Worm (Caenorhabditis elegans): Measurements from ENCODE around the gene fbxa-74.

fbxa-74 gene

ce11 chrIII:1682262-1682661 lies 16.5 kb downstream of the fbxa-74 start:
- peak; percentile 51 for TF ChIP-seq hlh-30 (tag; optimal IDR thresholded peaks at IDR 0.05; ENCODE audit: insufficient read depth)
- TF ChIP-seq ceh-18 (tag; optimal IDR thresholded peaks at IDR 0.05): peak; percentile 33
- TF ChIP-seq elt-2 (tag; optimal IDR thresholded peaks at IDR 0.05): peak; percentile 86
- no peak for TF ChIP-seq hlh-15 (tag; optimal IDR thresholded peaks at IDR 0.05)

ce11 chrIII:1680996-1681395 lies 17.8 kb downstream of the fbxa-74 start:
- TF ChIP-seq pag-3 (tag; optimal IDR thresholded peaks at IDR 0.05; ENCODE audit: borderline replicate concordance): no peak
- TF ChIP-seq K09A11.1 (tag; optimal IDR thresholded peaks at IDR 0.05; ENCODE audit: insufficient read depth): no peak
- TF ChIP-seq odd-2 (tag; optimal IDR thresholded peaks at IDR 0.05): no peak
- no peak for TF ChIP-seq ceh-30 (tag; optimal IDR thresholded peaks at IDR 0.05)
- TF ChIP-seq pax-1 (tag; optimal IDR thresholded peaks at IDR 0.05): no peak
- no peak for TF ChIP-seq nhr-11 (tag; optimal IDR thresholded peaks at IDR 0.05)
- TF ChIP-seq rnt-1 (tag; optimal IDR thresholded peaks at IDR 0.05): peak; percentile 27
- TF ChIP-seq T23F11.4 (GFP tag; optimal IDR thresholded peaks at IDR 0.05): no peak
- no peak for TF ChIP-seq ceh-6 (GFP tag; optimal IDR thresholded peaks at IDR 0.05)
- peak; percentile 83 for TF ChIP-seq elt-2 (tag; optimal IDR thresholded peaks at IDR 0.05)
- TF ChIP-seq ahr-1 (tag; optimal IDR thresholded peaks at IDR 0.05): no peak
- no peak for TF ChIP-seq unc-3 (GFP tag; conservative IDR thresholded peaks at IDR 0.05)
- TF ChIP-seq unc-3 (tag; optimal IDR thresholded peaks at IDR 0.05): no peak
- no peak for TF ChIP-seq ceh-2 (tag; optimal IDR thresholded peaks at IDR 0.05)
- TF ChIP-seq dmd-4 (tag; optimal IDR thresholded peaks at IDR 0.05; ENCODE audit: borderline replicate concordance): no peak
- no peak for TF ChIP-seq pha-2 (tag; optimal IDR thresholded peaks at IDR 0.05)
- TF ChIP-seq tbx-2 (tag; optimal IDR thresholded peaks at IDR 0.05): peak; percentile 44
- no peak for TF ChIP-seq lim-6 (tag; optimal IDR thresholded peaks at IDR 0.05)
- TF ChIP-seq unc-42 (tag; optimal IDR thresholded peaks at IDR 0.05): no peak
- TF ChIP-seq ceh-45 (GFP tag; IDR thresholded peaks at IDR 0.05): no peak
- TF ChIP-seq ttx-3 (tag; optimal IDR thresholded peaks at IDR 0.05): no peak
- no peak for TF ChIP-seq ceh-14 (tag; optimal IDR thresholded peaks at IDR 0.05)
- no peak for TF ChIP-seq syd-9 (tag; optimal IDR thresholded peaks at IDR 0.05)
- no peak for TF ChIP-seq che-1 (tag; optimal IDR thresholded peaks at IDR 0.05)
- TF ChIP-seq sox-4 (tag; optimal IDR thresholded peaks at IDR 0.05): no peak
- TF ChIP-seq ets-4 (tag; optimal IDR thresholded peaks at IDR 0.05): peak; percentile 55
- TF ChIP-seq npax-4 (tag; optimal IDR thresholded peaks at IDR 0.05): no peak
- no peak for TF ChIP-seq ceh-34 (tag; optimal IDR thresholded peaks at IDR 0.05)
- no peak for TF ChIP-seq hlh-30 (tag; optimal IDR thresholded peaks at IDR 0.05; ENCODE audit: insufficient read depth)
- TF ChIP-seq mec-3 (tag; optimal IDR thresholded peaks at IDR 0.05; ENCODE audit: borderline replicate concordance): no peak
- no peak for TF ChIP-seq ceh-48 (tag; optimal IDR thresholded peaks at IDR 0.05)
- no peak for TF ChIP-seq madf-2 (tag; optimal IDR thresholded peaks at IDR 0.05)
- TF ChIP-seq pros-1 (tag; optimal IDR thresholded peaks at IDR 0.05): no peak
- no peak for TF ChIP-seq ceh-22 (tag; optimal IDR thresholded peaks at IDR 0.05)
- no peak for TF ChIP-seq pat-9 (tag; optimal IDR thresholded peaks at IDR 0.05)
- TF ChIP-seq eyg-1 (tag; optimal IDR thresholded peaks at IDR 0.05): no peak
- TF ChIP-seq ceh-19 (GFP tag; optimal IDR thresholded peaks at IDR 0.05): no peak
- TF ChIP-seq gmeb-2 (tag; optimal IDR thresholded peaks at IDR 0.05): no peak
- no peak for TF ChIP-seq pqm-1 (tag; optimal IDR thresholded peaks at IDR 0.05)
- no peak for TF ChIP-seq lin-11 (tag; optimal IDR thresholded peaks at IDR 0.05)
- no peak for TF ChIP-seq Y22D7AL.16 (tag; optimal IDR thresholded peaks at IDR 0.05)
- TF ChIP-seq ceh-18 (tag; optimal IDR thresholded peaks at IDR 0.05): no peak
- no peak for TF ChIP-seq K02D7.2 (tag; optimal IDR thresholded peaks at IDR 0.05)
- no peak for TF ChIP-seq nhr-232 (tag; optimal IDR thresholded peaks at IDR 0.05)
- no peak for TF ChIP-seq fax-1 (tag; optimal IDR thresholded peaks at IDR 0.05)
- TF ChIP-seq sdc-2 (tag; optimal IDR thresholded peaks at IDR 0.05): no peak
- TF ChIP-seq elt-4 (tag; optimal IDR thresholded peaks at IDR 0.05): no peak
- no peak for TF ChIP-seq fkh-10 (GFP tag; optimal IDR thresholded peaks at IDR 0.05)
- TF ChIP-seq unc-86 (tag; optimal IDR thresholded peaks at IDR 0.05): no peak
- peak; percentile 46 for TF ChIP-seq ceh-31 (tag; optimal IDR thresholded peaks at IDR 0.05)
- TF ChIP-seq pha-4 (tag; optimal IDR thresholded peaks at IDR 0.05): no peak

All from whole organism, late embryonic.